Worm (Caenorhabditis elegans): ENCODE data around the gene spe-26.

The spe-26 gene

ce11 chrIV:10341618-10342360 lies 49.9 kb downstream of the spe-26 start:
- peak; percentile 35 for TF ChIP-seq sox-4 (tag; optimal IDR thresholded peaks at IDR 0.05)
- TF ChIP-seq lim-6 (tag; optimal IDR thresholded peaks at IDR 0.05), result no peak
- peak; percentile 64 for TF ChIP-seq fax-1 (tag; optimal IDR thresholded peaks at IDR 0.05)
- TF ChIP-seq nfya-1 (tag; optimal IDR thresholded peaks at IDR 0.05), result peak; percentile 63
- no peak for TF ChIP-seq unc-55 (GFP tag; optimal IDR thresholded peaks at IDR 0.05)
- TF ChIP-seq ceh-34 (tag; optimal IDR thresholded peaks at IDR 0.05), result peak; percentile 35
- peak; percentile 26 for TF ChIP-seq sdc-2 (tag; optimal IDR thresholded peaks at IDR 0.05)
- TF ChIP-seq ref-2 (tag; optimal IDR thresholded peaks at IDR 0.05), result peak; percentile 29
- TF ChIP-seq unc-42 (tag; optimal IDR thresholded peaks at IDR 0.05), result peak; percentile 37
- TF ChIP-seq ceh-31 (tag; optimal IDR thresholded peaks at IDR 0.05), result peak; percentile 55
- peak; percentile 52 for TF ChIP-seq pqm-1 (tag; optimal IDR thresholded peaks at IDR 0.05)
- TF ChIP-seq hlh-6 (tag; optimal IDR thresholded peaks at IDR 0.05), result no peak
- TF ChIP-seq ceh-24 (tag; optimal IDR thresholded peaks at IDR 0.05), result no peak
- no peak for TF ChIP-seq ceh-19 (GFP tag; optimal IDR thresholded peaks at IDR 0.05)
- TF ChIP-seq C38D4.7 (GFP tag; optimal IDR thresholded peaks at IDR 0.05), result no peak
- no peak for TF ChIP-seq che-1 (tag; optimal IDR thresholded peaks at IDR 0.05)
- TF ChIP-seq ceh-45 (GFP tag; IDR thresholded peaks at IDR 0.05), result no peak
- peak; percentile 68 for TF ChIP-seq ceh-18 (tag; optimal IDR thresholded peaks at IDR 0.05)
- TF ChIP-seq pros-1 (tag; optimal IDR thresholded peaks at IDR 0.05), result no peak

- TF ChIP-seq ama-1 (optimal IDR thresholded peaks at IDR 0.05) (no peak), ahr-1 (tag; optimal IDR thresholded peaks at IDR 0.05) (no peak), gmeb-2 (tag; optimal IDR thresholded peaks at IDR 0.05) (no peak), ceh-31 (tag; optimal IDR thresholded peaks at IDR 0.05) (no peak), ceh-48 (tag; optimal IDR thresholded peaks at IDR 0.05) (no peak), ref-2 (tag; optimal IDR thresholded peaks at IDR 0.05) (no peak), ceh-18 (tag; optimal IDR thresholded peaks at IDR 0.05) (no peak), pros-1 (tag; optimal IDR thresholded peaks at IDR 0.05) (no peak), npax-4 (tag; optimal IDR thresholded peaks at IDR 0.05) (no peak), madf-2 (tag; optimal IDR thresholded peaks at IDR 0.05) (no peak), sox-2 (GFP tag; IDR thresholded peaks at IDR 0.05) (no peak), sdc-2 (tag; optimal IDR thresholded peaks at IDR 0.05) (no peak), K09A11.1 (tag; optimal IDR thresholded peaks at IDR 0.05; ENCODE audit: insufficient read depth) (no peak)
Measured at ce11 chrIV:10339701-10340100, 52.0 kb downstream of the spe-26 start.

Measured in whole organism, late embryonic.